Fruit fly (Drosophila melanogaster) whole organism: Measurements from ENCODE around the gene CG14664.

ENCODE experiments used
- EcR ChIP-seq, 2 experiments: fragments of >200 bp; optimal IDR thresholded peaks; 2 replicates each; lab custom pipeline; 2017; ENCODE audit warnings: missing biosample characterization in 2 of 2, missing genetic modification characterization in 2 of 2, missing genetic modification reagents in 2 of 2
- pan ChIP-seq: fragments of >200 bp; optimal IDR thresholded peaks from 2 replicates; lab custom pipeline; 2017
- psq ChIP-seq: fragments of >200 bp; optimal IDR thresholded peaks from 2 replicates; lab custom pipeline; 2017
- usp ChIP-seq: fragments of >200 bp; optimal IDR thresholded peaks from 2 replicates; lab custom pipeline; 2017; ENCODE audit warnings: missing biosample characterization, missing genetic modification characterization, mixed read lengths

dm6 chr3R:5198302-5198701 is 25.6 kb upstream of the CG14664 start:
- TF ChIP-seq usp: no peak
- no peak for TF ChIP-seq EcR (GFP tag; optimal IDR thresholded peaks at IDR 0.05; lab: Kevin White, UChicago)
- TF ChIP-seq pan (lab: Kevin White, UChicago): no peak
- TF ChIP-seq psq: no peak
